Fruit fly (Drosophila melanogaster) whole organism, embryonic: ENCODE data around the gene BNIP3.

Experiments used
- Bdp1 ChIP-seq: fragments of 200-800 bp; sonication (Bioruptor generic); optimal IDR thresholded peaks from 3 replicates; lab custom pipeline; 2016; ENCODE audit warnings: missing biosample characterization, missing genetic modification characterization
- Bgb ChIP-seq: fragments of 200-800 bp; sonication (Bioruptor generic); IDR thresholded peaks from 2 replicates; pipeline ENCODE4 v1.3.6; 2022; ENCODE audit warnings: missing biosample characterization, missing genetic modification characterization; ENCODE audit not compliant: partially characterized antibody
- Blimp-1 ChIP-seq: fragments of 200-800 bp; sonication (Bioruptor generic); optimal IDR thresholded peaks from 3 replicates; lab custom pipeline; 2018; ENCODE audit warnings: missing biosample characterization, missing genetic modification characterization, mild to moderate bottlenecking, moderate library complexity, missing genetic modification reagents
- Bteb2 ChIP-seq: fragments of 200-800 bp; sonication (Bioruptor generic); optimal IDR thresholded peaks from 2 replicates; lab custom pipeline; 2016; ENCODE audit warnings: missing biosample characterization, missing genetic modification characterization
- CG12299 ChIP-seq: fragments of 200-800 bp; sonication (Bioruptor generic); optimal IDR thresholded peaks from 2 replicates; lab custom pipeline; 2018; ENCODE audit warnings: missing biosample characterization, mild to moderate bottlenecking, missing genetic modification characterization
- CG1529 ChIP-seq: fragments of 200-800 bp; sonication (Bioruptor generic); optimal IDR thresholded peaks from 3 replicates; lab custom pipeline; 2018; ENCODE audit warnings: missing biosample characterization, missing genetic modification characterization
- CG1647 ChIP-seq: fragments of 200-800 bp; sonication (Bioruptor generic); optimal IDR thresholded peaks from 3 replicates; lab custom pipeline; 2016; ENCODE audit warnings: missing biosample characterization, missing genetic modification characterization
- CG2712 ChIP-seq: fragments of 200-800 bp; optimal IDR thresholded peaks from 3 replicates; lab custom pipeline; 2019; ENCODE audit warnings: missing biosample characterization, mild to moderate bottlenecking, missing genetic modification characterization, moderate library complexity
- CG31388 ChIP-seq: fragments of 200-800 bp; sonication (Bioruptor generic); optimal IDR thresholded peaks from 2 replicates; lab custom pipeline; 2016; ENCODE audit warnings: missing biosample characterization, missing genetic modification characterization
- CG3163 ChIP-seq: fragments of 200-800 bp; sonication (Bioruptor generic); optimal IDR thresholded peaks from 3 replicates; lab custom pipeline; 2016; ENCODE audit warnings: missing biosample characterization, missing genetic modification characterization
- CG42726 ChIP-seq: fragments of 200-800 bp; sonication (Bioruptor generic); IDR thresholded peaks from 2 replicates; pipeline ENCODE4 v1.3.6; 2022; ENCODE audit warnings: missing biosample characterization, missing genetic modification characterization; ENCODE audit not compliant: partially characterized antibody
- CG8478 ChIP-seq: fragments of >200 bp; optimal IDR thresholded peaks from 2 replicates; lab custom pipeline; 2018
- CG8944 ChIP-seq: fragments of 200-800 bp; sonication (Bioruptor generic); optimal IDR thresholded peaks from 3 replicates; lab custom pipeline; 2016; ENCODE audit warnings: missing biosample characterization, missing genetic modification characterization
- CG9215 ChIP-seq: fragments of 200-800 bp; sonication (Bioruptor generic); IDR thresholded peaks from 2 replicates; pipeline ENCODE4 v1.3.6; 2022; ENCODE audit warnings: missing biosample characterization, missing genetic modification characterization
- CG9437 ChIP-seq: fragments of 200-800 bp; sonication (Bioruptor generic); optimal IDR thresholded peaks from 2 replicates; lab custom pipeline; 2018; ENCODE audit warnings: missing biosample characterization, mild to moderate bottlenecking, missing genetic modification characterization
- CG9817 ChIP-seq: fragments of 200-800 bp; sonication (Bioruptor generic); optimal IDR thresholded peaks from 2 replicates; lab custom pipeline; 2018; ENCODE audit warnings: missing biosample characterization, mild to moderate bottlenecking, missing genetic modification characterization, moderate library complexity
- CkIIα-i1 ChIP-seq: fragments of 200-800 bp; sonication (Bioruptor generic); IDR thresholded peaks from 2 replicates; pipeline ENCODE4 v1.3.6; 2022; ENCODE audit warnings: missing biosample characterization, missing genetic modification characterization
- Dbx ChIP-seq: fragments of 200-800 bp; sonication (Bioruptor generic); IDR thresholded peaks from 3 replicates; pipeline ENCODE4 v1.3.6; 2022; ENCODE audit warnings: missing biosample characterization, missing genetic modification characterization
- Drgx ChIP-seq: fragments of 200-800 bp; sonication (Bioruptor generic); IDR thresholded peaks from 2 replicates; pipeline ENCODE4 v1.3.6; 2022; ENCODE audit warnings: missing biosample characterization, missing genetic modification characterization
- E2f2 ChIP-seq: fragments of 200-800 bp; sonication (Bioruptor generic); IDR thresholded peaks from 2 replicates; pipeline ENCODE4 v1.3.6; 2022; ENCODE audit warnings: missing biosample characterization, missing genetic modification characterization
- Ets65A ChIP-seq: fragments of 200-800 bp; sonication (Bioruptor generic); peaks from one replicate; lab custom pipeline; 2016; ENCODE audit warnings: missing biosample characterization, missing genetic modification characterization
- HmgZ ChIP-seq: fragments of 200-800 bp; sonication (Bioruptor generic); optimal IDR thresholded peaks from 2 replicates; lab custom pipeline; 2018; ENCODE audit warnings: missing biosample characterization, mild to moderate bottlenecking, missing genetic modification characterization
- Mad ChIP-seq: fragments of 200-800 bp; sonication (Bioruptor generic); optimal IDR thresholded peaks from 2 replicates; lab custom pipeline; 2016; ENCODE audit warnings: missing biosample characterization, missing genetic modification characterization
- Oaz ChIP-seq: fragments of 200-800 bp; sonication (Bioruptor generic); IDR thresholded peaks from 2 replicates; pipeline ENCODE4 v1.3.6; 2022; ENCODE audit warnings: missing biosample characterization, missing genetic modification characterization
- Rfx ChIP-seq: fragments of 200-800 bp; sonication (Bioruptor generic); IDR thresholded peaks from 2 replicates; pipeline ENCODE4 v1.3.6; 2022; ENCODE audit warnings: missing biosample characterization, missing genetic modification characterization
- Scr ChIP-seq: fragments of 200-800 bp; sonication (Bioruptor generic); IDR thresholded peaks from 2 replicates; pipeline ENCODE4 v1.3.6; 2022; ENCODE audit warnings: missing biosample characterization, missing genetic modification characterization; ENCODE audit not compliant: partially characterized antibody
- Trl ChIP-seq, 3 experiments: fragments of >200 bp in 2 of 3; fragments of 200-800 bp in 1 of 3; sonication (Bioruptor generic) in 1 of 3; optimal IDR thresholded peaks; 2 replicates in 1 of 3; 3 replicates in 2 of 3; lab custom pipeline; 2016 to 2017; ENCODE audit warnings: missing biosample characterization in 1 of 3, missing genetic modification characterization in 1 of 3
- az2 ChIP-seq: fragments of 200-800 bp; sonication (Bioruptor generic); optimal IDR thresholded peaks from 3 replicates; lab custom pipeline; 2016; ENCODE audit warnings: missing biosample characterization, missing genetic modification characterization
- bab2 ChIP-seq: fragments of 200-800 bp; sonication (Bioruptor generic); optimal IDR thresholded peaks from 2 replicates; lab custom pipeline; 2016; ENCODE audit warnings: missing biosample characterization, missing genetic modification characterization
- chif ChIP-seq, 2 experiments: fragments of 200-800 bp; sonication (Bioruptor generic); optimal IDR thresholded peaks; 3 replicates each; lab custom pipeline; 2016; ENCODE audit warnings: missing biosample characterization in 2 of 2, missing genetic modification characterization in 2 of 2
- da ChIP-seq: fragments of 200-800 bp; sonication (Bioruptor generic); optimal IDR thresholded peaks from 2 replicates; lab custom pipeline; 2016; ENCODE audit warnings: missing biosample characterization, missing genetic modification characterization
- danr ChIP-seq: fragments of 200-800 bp; sonication (Bioruptor generic); IDR thresholded peaks from 2 replicates; pipeline ENCODE4 v1.3.6; 2022; ENCODE audit warnings: missing biosample characterization, missing genetic modification characterization
- dati ChIP-seq: fragments of 200-800 bp; sonication (Bioruptor generic); IDR thresholded peaks from 2 replicates; pipeline ENCODE4 v1.3.6; 2022; ENCODE audit warnings: missing biosample characterization, missing genetic modification characterization
- en ChIP-seq: fragments of 200-800 bp; sonication (Bioruptor generic); optimal IDR thresholded peaks from 2 replicates; lab custom pipeline; 2016; ENCODE audit warnings: missing biosample characterization, missing genetic modification characterization
- ftz-f1 ChIP-seq: fragments of 200-800 bp; sonication (Bioruptor generic); optimal IDR thresholded peaks from 2 replicates; lab custom pipeline; 2016; ENCODE audit warnings: missing biosample characterization, missing genetic modification characterization
- fu2 ChIP-seq: fragments of 200-800 bp; sonication (Bioruptor generic); optimal IDR thresholded peaks from 2 replicates; lab custom pipeline; 2016; ENCODE audit warnings: missing biosample characterization, missing genetic modification characterization
- gt ChIP-seq: fragments of 200-800 bp; sonication (Bioruptor generic); IDR thresholded peaks from 2 replicates; pipeline ENCODE4 v1.3.6; 2022; ENCODE audit warnings: missing biosample characterization, missing genetic modification characterization
- her ChIP-seq: fragments of 200-800 bp; sonication (Bioruptor generic); optimal IDR thresholded peaks from 2 replicates; lab custom pipeline; 2016; ENCODE audit warnings: missing biosample characterization, missing genetic modification characterization
- ind ChIP-seq: fragments of 200-800 bp; sonication (Bioruptor generic); optimal IDR thresholded peaks from 3 replicates; lab custom pipeline; 2016; ENCODE audit warnings: missing biosample characterization, missing genetic modification characterization
- kni ChIP-seq: fragments of 200-800 bp; sonication (Bioruptor generic); optimal IDR thresholded peaks from 3 replicates; lab custom pipeline; 2017; ENCODE audit warnings: mild to moderate bottlenecking, missing biosample characterization, missing genetic modification reagents, missing genetic modification characterization
- lilli ChIP-seq: fragments of 200-800 bp; sonication (Bioruptor generic); optimal IDR thresholded peaks from 3 replicates; lab custom pipeline; 2016; ENCODE audit warnings: missing biosample characterization, missing genetic modification characterization
- luna ChIP-seq: fragments of 200-800 bp; sonication (Bioruptor generic); optimal IDR thresholded peaks from 2 replicates; lab custom pipeline; 2016; ENCODE audit warnings: missing biosample characterization, missing genetic modification characterization
- pho ChIP-seq: fragments of 200-800 bp; sonication (Bioruptor generic); optimal IDR thresholded peaks from 2 replicates; lab custom pipeline; 2016; ENCODE audit warnings: missing biosample characterization, missing genetic modification characterization
- pnt ChIP-seq: fragments of 200-800 bp; sonication (Bioruptor generic); optimal IDR thresholded peaks from 3 replicates; lab custom pipeline; 2016; ENCODE audit warnings: missing biosample characterization, missing genetic modification characterization
- prd ChIP-seq, 3 experiments: fragments of >200 bp in 2 of 3; fragments of 200-800 bp in 1 of 3; sonication (Bioruptor generic) in 1 of 3; optimal IDR thresholded peaks in 2 of 3; IDR thresholded peaks in 1 of 3; 2 replicates in 2 of 3; 3 replicates in 1 of 3; pipeline versions ENCODE4 v1.3.6 to Lab custom; 2017 to 2022; ENCODE audit warnings: missing biosample characterization in 1 of 3, missing genetic modification characterization in 1 of 3
- rib ChIP-seq: fragments of 200-800 bp; sonication (Bioruptor generic); IDR thresholded peaks from 2 replicates; pipeline ENCODE4 v1.3.6; 2022; ENCODE audit warnings: missing biosample characterization, missing genetic modification characterization
- tap ChIP-seq: fragments of 200-800 bp; optimal IDR thresholded peaks from 3 replicates; lab custom pipeline; 2019; ENCODE audit warnings: missing biosample characterization, mild to moderate bottlenecking, missing genetic modification characterization, moderate library complexity
- ttk ChIP-seq: fragments of 200-800 bp; sonication (Bioruptor generic); IDR thresholded peaks from 2 replicates; pipeline ENCODE4 v2.1.2; 2022; ENCODE audit warnings: missing biosample characterization, missing genetic modification characterization
- z ChIP-seq: fragments of 200-800 bp; sonication (Bioruptor generic); IDR thresholded peaks from 3 replicates; pipeline ENCODE4 v1.3.6; 2022; ENCODE audit warnings: missing biosample characterization, missing genetic modification characterization

Gene BNIP3

dm6 chr3L:20517897-20518804 lies 1.0 kb downstream of the BNIP3 start (continued):
- no peak for TF ChIP-seq Bgb (GFP tag; lab: Robert Waterston, UW)
- TF ChIP-seq rib, result no peak
- no peak for TF ChIP-seq pnt
- TF ChIP-seq her, result no peak
- TF ChIP-seq az2 (GFP tag; lab: Kevin White, UChicago), result peak; percentile 22
- TF ChIP-seq CG3163 (GFP tag; lab: Kevin White, UChicago), result peak; percentile 75
- peak; percentile 30 for TF ChIP-seq CG12299 (tag; lab: Kevin White, UChicago)
- TF ChIP-seq en (GFP tag; lab: Kevin White, UChicago), result no peak
- TF ChIP-seq ftz-f1 (GFP tag; lab: Kevin White, UChicago), result no peak
- TF ChIP-seq ttk (GFP tag; lab: Robert Waterston, UW), result no peak
- no peak for TF ChIP-seq prd (optimal IDR thresholded peaks at IDR 0.05; lab: Kevin White, UChicago)
- peak; percentile 35; the same call in 1 of the 3 replicates for TF ChIP-seq prd (GFP tag; IDR thresholded peaks at IDR 0.05; lab: Robert Waterston, UW)
- no peak for TF ChIP-seq kni (GFP tag; lab: Kevin White, UChicago)
- no peak for TF ChIP-seq gt
- TF ChIP-seq Trl (optimal IDR thresholded peaks at IDR 0.05; lab: Kevin White, UChicago), result peak in 1 of 2 experiments; percentile 43
- no peak for TF ChIP-seq Trl (GFP tag; optimal IDR thresholded peaks at IDR 0.05; lab: Kevin White, UChicago)
- no peak for TF ChIP-seq danr (GFP tag; lab: Robert Waterston, UW)
- TF ChIP-seq Dbx (GFP tag; lab: Robert Waterston, UW), result peak; percentile 15; the same call in 1 of the 3 replicates
- no peak for TF ChIP-seq CG42726
- no peak for TF ChIP-seq Scr (GFP tag; lab: Robert Waterston, UW)
- peak; percentile 7 for TF ChIP-seq luna (GFP tag; lab: Kevin White, UChicago)
- TF ChIP-seq CG1647 (GFP tag; lab: Kevin White, UChicago), result no peak
- no peak for TF ChIP-seq CG31388 (GFP tag; lab: Kevin White, UChicago)
- peak; percentile 25 for TF ChIP-seq CG9437 (GFP tag; lab: Kevin White, UChicago)
- TF ChIP-seq lilli (GFP tag; lab: Kevin White, UChicago), result peak; percentile 32
- TF ChIP-seq dati (GFP tag; lab: Robert Waterston, UW), result no peak
- peak; percentile 54 for TF ChIP-seq Rfx (GFP tag; lab: Robert Waterston, UW)
- TF ChIP-seq CkIIα-i1 (GFP tag; lab: Robert Waterston, UW), result no peak
- no peak for TF ChIP-seq z (GFP tag; lab: Robert Waterston, UW)
- no peak for TF ChIP-seq CG9817 (tag; lab: Kevin White, UChicago)
- TF ChIP-seq CG8478, result no peak
- TF ChIP-seq Oaz, result no peak
- TF ChIP-seq Ets65A (GFP tag; lab: Kevin White, UChicago), result peak; percentile 74
- TF ChIP-seq pho (GFP tag; lab: Kevin White, UChicago), result peak; percentile 45
- TF ChIP-seq CG2712 (tag; lab: Kevin White, UChicago), result peak; percentile 33
- TF ChIP-seq Drgx, result peak; percentile 13; the same call in 1 of the 2 replicates
- no peak for TF ChIP-seq tap (tag; lab: Kevin White, UChicago)
- TF ChIP-seq HmgZ (tag; lab: Kevin White, UChicago), result no peak
- peak in 1 of 2 experiments; percentile 7 for TF ChIP-seq chif (GFP tag; optimal IDR thresholded peaks at IDR 0.05; lab: Kevin White, UChicago)
- no peak for TF ChIP-seq Mad (GFP tag; lab: Kevin White, UChicago)
- TF ChIP-seq fu2, result peak; percentile 11
- TF ChIP-seq Bdp1 (GFP tag; lab: Kevin White, UChicago), result no peak
- TF ChIP-seq CG1529, result no peak
- TF ChIP-seq Blimp-1 (GFP tag; lab: Kevin White, UChicago), result peak; percentile 12
- TF ChIP-seq da, result no peak
- peak; percentile 8 for TF ChIP-seq ind
- no peak for TF ChIP-seq CG8944 (GFP tag; lab: Kevin White, UChicago)
- TF ChIP-seq E2f2 (GFP tag; lab: Robert Waterston, UW), result 0 out of 2 replicates have a peak, but pooled peaks have one; percentile 33
- no peak for TF ChIP-seq Bteb2
- TF ChIP-seq bab2 (GFP tag; lab: Kevin White, UChicago), result peak; percentile 56
- TF ChIP-seq CG9215 (GFP tag; lab: Robert Waterston, UW), result 0 out of 2 replicates have a peak, but pooled peaks have one; percentile 9
